Fruit fly (Drosophila melanogaster) whole organism, embryonic: ENCODE data around the gene GstO2.
A peak's percentile ranks its signal among the peaks of the same experiment; 100 is the strongest.

Source experiments
- CG13775 ChIP-seq: fragments of 200-800 bp; sonication (Bioruptor generic); optimal IDR thresholded peaks from 3 replicates; lab custom pipeline; 2017; ENCODE audit warnings: missing biosample characterization, mild to moderate bottlenecking, missing genetic modification characterization
- CG31388 ChIP-seq: fragments of 200-800 bp; sonication (Bioruptor generic); optimal IDR thresholded peaks from 2 replicates; lab custom pipeline; 2016; ENCODE audit warnings: missing biosample characterization, missing genetic modification characterization
- CG43689 ChIP-seq: fragments of 200-800 bp; sonication (Bioruptor generic); IDR thresholded peaks from 2 replicates; pipeline ENCODE4 v1.3.6; 2022; ENCODE audit warnings: missing biosample characterization, missing genetic modification characterization
- Trl ChIP-seq, 3 experiments: fragments of >200 bp in 2 of 3; fragments of 200-800 bp in 1 of 3; sonication (Bioruptor generic) in 1 of 3; optimal IDR thresholded peaks; 2 replicates in 1 of 3; 3 replicates in 2 of 3; lab custom pipeline; 2016 to 2017; ENCODE audit warnings: missing biosample characterization in 1 of 3, missing genetic modification characterization in 1 of 3
- dm ChIP-seq: fragments of 200-800 bp; sonication (Bioruptor generic); optimal IDR thresholded peaks from 3 replicates; lab custom pipeline; 2016; ENCODE audit warnings: missing biosample characterization, missing genetic modification characterization
- hbn ChIP-seq: fragments of 200-800 bp; sonication (Bioruptor generic); IDR thresholded peaks from 2 replicates; pipeline ENCODE4 v1.3.6; 2022; ENCODE audit warnings: missing biosample characterization, missing genetic modification characterization; ENCODE audit not compliant: partially characterized antibody
- kay ChIP-seq: fragments of 200-800 bp; sonication (Bioruptor generic); optimal IDR thresholded peaks from 2 replicates; lab custom pipeline; 2016; ENCODE audit warnings: missing biosample characterization, missing genetic modification characterization

DNA sequence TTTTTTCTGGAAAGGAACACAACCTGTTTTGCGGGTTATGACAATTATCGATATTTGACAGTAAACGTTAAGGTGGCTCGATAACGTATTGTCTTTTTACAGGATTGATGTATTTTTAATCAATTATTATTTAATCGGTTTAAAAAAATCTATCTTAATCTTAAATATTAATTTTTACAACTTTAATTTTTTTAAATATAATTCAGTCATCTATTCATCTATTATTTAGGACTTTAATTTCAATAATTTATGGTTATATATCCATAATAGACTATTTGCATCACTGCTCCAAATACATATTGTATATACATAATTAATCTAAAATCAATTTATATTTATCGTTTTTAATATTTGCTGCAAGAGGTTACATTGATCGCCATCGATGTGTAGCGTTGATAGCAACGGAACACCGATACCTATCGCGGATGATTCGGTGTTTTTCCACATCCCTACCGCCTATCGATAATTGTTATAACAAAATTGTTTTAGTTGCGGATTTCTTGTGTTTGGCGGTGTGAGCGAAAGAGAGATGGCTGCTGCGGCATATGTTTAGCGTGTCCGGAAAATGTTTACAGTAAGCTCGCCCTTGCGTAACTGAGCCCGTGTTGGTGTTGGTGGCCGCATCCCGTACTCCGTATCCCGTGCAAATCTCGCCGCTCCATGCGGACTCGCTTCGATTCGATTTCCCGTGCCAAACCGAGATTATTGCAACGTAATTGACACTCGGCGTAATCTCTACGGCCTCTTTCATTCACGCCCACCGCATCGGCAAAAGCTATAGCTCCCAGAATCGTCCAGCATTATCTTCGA, 1.7 kb upstream of the GstO2 start, which contains the start of the genes GstO1 and foi:
- TF ChIP-seq CG31388 (GFP tag; lab: Kevin White, UChicago) (no peak), Trl (optimal IDR thresholded peaks at IDR 0.05; lab: Kevin White, UChicago) (no peak), Trl (GFP tag; optimal IDR thresholded peaks at IDR 0.05; lab: Kevin White, UChicago) (no peak), CG13775 (GFP tag; lab: Kevin White, UChicago) (peak; percentile 19), hbn (GFP tag; lab: Robert Waterston, UW) (peak; percentile 93), dm (GFP tag; lab: Kevin White, UChicago) (peak; percentile 40), CG43689 (GFP tag; lab: Robert Waterston, UW) (no peak), kay (GFP tag; lab: Kevin White, UChicago) (no peak)
